Worm (Caenorhabditis elegans): Measurements from ENCODE around the gene ZK1307.9.

The ZK1307.9 gene

DNA sequence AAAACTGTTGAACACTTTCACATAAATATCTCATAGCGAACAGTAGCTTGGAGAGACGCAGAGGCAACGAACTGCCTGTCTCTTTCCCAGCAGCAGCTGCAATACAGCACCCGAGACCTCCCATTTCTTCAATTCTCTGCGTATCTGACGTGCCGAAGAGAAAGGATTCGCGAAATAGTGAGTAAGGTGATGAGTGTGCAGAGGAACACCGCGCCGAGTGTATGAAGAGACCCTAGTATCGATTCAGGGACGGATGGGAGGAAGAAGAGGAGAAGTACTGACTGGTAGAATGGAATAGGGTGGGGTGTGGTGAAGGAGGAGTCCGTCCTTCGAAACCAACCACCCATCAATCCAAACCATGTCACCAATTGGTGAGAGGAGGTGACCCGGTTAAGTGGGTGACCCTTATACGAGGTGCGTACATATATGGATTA is 3.2 kb upstream of the ZK1307.9 start (continued):
- TF ChIP-seq pqm-1 (tag; optimal IDR thresholded peaks at IDR 0.05) (peak; percentile 13), sea-2 (GFP tag; optimal IDR thresholded peaks at IDR 0.05) (no peak), lin-39 (tag; optimal IDR thresholded peaks at IDR 0.05) (peak; percentile 11), mdl-1 (tag; optimal IDR thresholded peaks at IDR 0.05) (peak; percentile 66), ZK546.5 (tag; optimal IDR thresholded peaks at IDR 0.05) (no peak), nhr-237 (tag; optimal IDR thresholded peaks at IDR 0.05) (no peak), ama-1 (optimal IDR thresholded peaks at IDR 0.05) (peak; percentile 86), skn-1 (tag; optimal IDR thresholded peaks at IDR 0.05) (no peak), ceh-82 (tag; optimal IDR thresholded peaks at IDR 0.05) (no peak), eor-1 (tag; optimal IDR thresholded peaks at IDR 0.05) (no peak), ceh-16 (tag; optimal IDR thresholded peaks at IDR 0.05) (no peak), ztf-11 (tag; optimal IDR thresholded peaks at IDR 0.05) (no peak), nhr-11 (tag; optimal IDR thresholded peaks at IDR 0.05) (peak; percentile 78), nhr-12 (tag; optimal IDR thresholded peaks at IDR 0.05) (no peak), unc-39 (tag; optimal IDR thresholded peaks at IDR 0.05) (no peak), egl-27 (tag; optimal IDR thresholded peaks at IDR 0.05) (no peak), daf-12 (tag; optimal IDR thresholded peaks at IDR 0.05) (no peak), fkh-2 (tag; optimal IDR thresholded peaks at IDR 0.05) (no peak), elt-3 (tag; optimal IDR thresholded peaks at IDR 0.05) (no peak), tbx-2 (tag; optimal IDR thresholded peaks at IDR 0.05) (peak; percentile 30), R02D3.7 (tag; optimal IDR thresholded peaks at IDR 0.05) (peak; percentile 47)

DNA sequence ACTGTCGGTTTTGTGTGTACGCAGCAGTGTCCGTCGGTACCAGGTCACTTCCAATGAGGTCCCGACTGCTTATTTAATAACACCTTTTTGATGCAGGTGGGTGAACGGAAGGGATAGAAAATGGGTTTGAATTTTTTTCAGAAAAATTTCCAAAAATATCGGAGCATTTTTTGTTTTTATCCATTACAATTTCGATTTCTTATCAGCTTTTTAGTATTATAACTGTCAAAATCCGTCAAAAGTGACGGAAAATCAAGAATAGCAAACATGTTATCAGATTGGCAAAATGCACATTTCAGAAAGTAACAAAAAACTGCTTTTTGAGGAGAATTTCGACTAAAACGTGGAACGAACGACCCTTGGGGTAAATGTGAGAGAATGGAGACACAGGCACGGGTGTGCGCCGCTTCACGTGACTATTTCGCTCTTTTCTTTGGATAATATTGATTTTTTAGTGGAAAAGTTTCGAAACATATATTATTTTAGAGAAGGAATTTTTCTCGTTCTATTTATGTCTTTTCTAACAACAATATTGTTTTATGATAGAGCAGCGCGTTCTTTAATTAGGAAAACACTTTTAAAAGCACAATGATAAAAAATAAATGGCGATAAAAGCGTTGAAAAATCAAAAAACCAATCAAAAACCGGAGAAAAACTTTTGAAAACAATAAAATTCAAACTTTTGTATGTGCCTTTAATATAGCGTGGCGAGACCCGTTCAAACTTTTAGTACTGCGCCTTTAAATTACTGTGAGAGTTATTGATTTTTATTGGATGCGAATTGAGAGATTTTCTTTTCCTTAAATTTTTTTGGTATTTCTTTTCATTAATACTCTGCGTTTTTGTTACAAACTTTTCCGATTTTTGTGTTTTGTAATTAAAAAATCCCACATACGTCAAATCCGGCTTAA is 2.1 kb upstream of the ZK1307.9 start, which contains the start of gene sqv-8:
sqv-8 (plus strand) TSS at position 51 of the 911 bp plus-strand sequence.
- TF ChIP-seq egl-27 (tag; optimal IDR thresholded peaks at IDR 0.05) (no peak), lsy-12 (tag; optimal IDR thresholded peaks at IDR 0.05) (no peak), tbx-2 (tag; optimal IDR thresholded peaks at IDR 0.05) (no peak), eor-1 (tag; optimal IDR thresholded peaks at IDR 0.05) (no peak), ceh-9 (tag; optimal IDR thresholded peaks at IDR 0.05) (no peak), fkh-10 (GFP tag; optimal IDR thresholded peaks at IDR 0.05) (no peak), fkh-2 (tag; optimal IDR thresholded peaks at IDR 0.05) (no peak), nhr-12 (tag; optimal IDR thresholded peaks at IDR 0.05) (no peak), nhr-11 (tag; optimal IDR thresholded peaks at IDR 0.05) (no peak), nhr-77 (tag; optimal IDR thresholded peaks at IDR 0.05) (no peak), ceh-28 (tag; optimal IDR thresholded peaks at IDR 0.05) (peak; percentile 63), ceh-82 (tag; optimal IDR thresholded peaks at IDR 0.05) (no peak), daf-12 (tag; optimal IDR thresholded peaks at IDR 0.05) (no peak), hmg-11 (tag; optimal IDR thresholded peaks at IDR 0.05) (no peak), zag-1 (tag; optimal IDR thresholded peaks at IDR 0.05) (no peak), elt-1 (tag; optimal IDR thresholded peaks at IDR 0.05) (no peak), lin-15B (tag; optimal IDR thresholded peaks at IDR 0.05) (no peak), elt-2 (tag; optimal IDR thresholded peaks at IDR 0.05) (peak; percentile 73), R02D3.7 (tag; optimal IDR thresholded peaks at IDR 0.05) (no peak), aly-2 (tag; optimal IDR thresholded peaks at IDR 0.05) (no peak), fos-1 (tag; optimal IDR thresholded peaks at IDR 0.05) (no peak), unc-62 (GFP tag; optimal IDR thresholded peaks at IDR 0.05) (no peak), nfya-1 (tag; optimal IDR thresholded peaks at IDR 0.05; ENCODE audit: insufficient read depth) (peak; percentile 33), unc-39 (tag; optimal IDR thresholded peaks at IDR 0.05) (no peak)

DNA sequence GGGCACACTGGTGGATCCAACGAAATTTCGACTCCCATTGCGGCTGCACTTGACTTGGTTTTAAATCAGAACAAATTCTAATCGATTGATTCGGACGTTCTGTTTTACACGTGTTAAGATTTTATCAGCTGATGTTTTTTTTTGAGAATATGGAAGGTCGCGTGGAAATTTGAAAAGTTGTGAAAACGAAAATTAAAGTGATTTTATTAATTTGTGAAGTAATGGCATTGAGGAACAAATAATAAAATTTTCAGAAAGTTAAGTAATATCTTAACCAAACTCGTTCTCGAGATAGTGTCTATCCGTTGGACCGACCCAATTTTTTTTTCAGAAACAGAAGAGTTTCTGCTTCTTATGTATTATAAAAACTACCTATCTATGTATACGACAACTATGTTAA is 2.4 kb downstream of the ZK1307.9 start, which contains the start of gene ZK1307.4:
ZK1307.4 (minus strand) TSS at position 101 of the 400 bp plus-strand sequence.
- TF ChIP-seq egl-27 (tag; optimal IDR thresholded peaks at IDR 0.05) (no peak), eor-1 (tag; optimal IDR thresholded peaks at IDR 0.05) (no peak), elt-2 (tag; optimal IDR thresholded peaks at IDR 0.05) (no peak), nhr-76 (tag; optimal IDR thresholded peaks at IDR 0.05) (no peak), ceh-9 (tag; optimal IDR thresholded peaks at IDR 0.05) (no peak), zag-1 (tag; optimal IDR thresholded peaks at IDR 0.05) (no peak), nhr-28 (tag; optimal IDR thresholded peaks at IDR 0.05) (no peak), ztf-11 (tag; optimal IDR thresholded peaks at IDR 0.05) (no peak), tbx-2 (tag; optimal IDR thresholded peaks at IDR 0.05) (no peak), ceh-16 (tag; optimal IDR thresholded peaks at IDR 0.05) (no peak), mml-1 (tag; optimal IDR thresholded peaks at IDR 0.05) (no peak), fkh-10 (GFP tag; optimal IDR thresholded peaks at IDR 0.05) (no peak), nhr-25 (tag; optimal IDR thresholded peaks at IDR 0.05) (no peak)
